Worm (Caenorhabditis elegans): ENCODE results near the gene C49C8.6.

C49C8.6 gene

DNA sequence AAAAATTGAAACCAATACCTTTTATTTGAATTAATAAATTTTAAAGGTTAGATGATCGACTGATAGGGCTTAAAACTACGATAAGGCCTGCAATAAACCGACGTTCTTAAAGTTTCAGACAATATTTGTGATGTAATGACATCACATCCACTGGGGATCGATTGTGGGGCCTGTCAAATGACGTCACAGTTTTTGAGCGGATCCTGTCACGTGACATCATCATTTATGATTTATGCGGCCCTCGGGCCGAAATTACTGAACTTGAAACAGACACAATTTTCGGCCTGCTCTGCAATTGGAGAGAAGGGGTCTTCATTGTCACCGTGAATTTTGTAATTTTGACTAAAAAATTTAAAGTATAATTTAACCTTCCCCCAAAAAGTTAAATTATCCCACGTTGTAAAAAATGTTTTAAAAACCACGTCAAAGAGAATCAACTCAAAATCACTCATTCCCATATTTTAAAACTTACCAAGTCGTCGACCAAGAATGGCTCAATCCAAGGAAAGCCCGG, 3.9 kb downstream of the C49C8.6 start, which contains the start of gene C49C8.1:
TSS of gene C49C8.1 (plus strand) at position 464 of the 514 bp plus-strand sequence.
- TF ChIP-seq sma-3 (GFP tag; optimal IDR thresholded peaks at IDR 0.05) = no peak
- no peak for TF ChIP-seq fos-1 (tag; optimal IDR thresholded peaks at IDR 0.05)
- no peak for TF ChIP-seq snpc-4 (tag; optimal IDR thresholded peaks at IDR 0.05)
- no peak for TF ChIP-seq skn-1 (tag; optimal IDR thresholded peaks at IDR 0.05)
- no peak for TF ChIP-seq aly-2 (tag; optimal IDR thresholded peaks at IDR 0.05)
- TF ChIP-seq crh-2 (tag; optimal IDR thresholded peaks at IDR 0.05) = no peak
- TF ChIP-seq unc-55 (GFP tag; optimal IDR thresholded peaks at IDR 0.05) = no peak

ce11 chrIV:8653592-8653991, 4.4 kb downstream of the C49C8.6 start, which contains the start of gene C49C8.5:
Gene C49C8.5 (minus strand): TSS chrIV:8653664.
- no peak for TF ChIP-seq ZK546.5 (tag; optimal IDR thresholded peaks at IDR 0.05)
- TF ChIP-seq ceh-16 (tag; optimal IDR thresholded peaks at IDR 0.05) = no peak
- no peak for TF ChIP-seq unc-62 (GFP tag; optimal IDR thresholded peaks at IDR 0.05)
- peak; percentile 42 for TF ChIP-seq fos-1 (tag; optimal IDR thresholded peaks at IDR 0.05)

ce11 chrIV:8651835-8652234, 6.2 kb downstream of the C49C8.6 start, which contains the start of gene C49C8.8:
Gene C49C8.8 (plus strand): TSS chrIV:8652135.
- no peak for TF ChIP-seq nhr-12 (tag; optimal IDR thresholded peaks at IDR 0.05)
- TF ChIP-seq dmd-4 (tag; optimal IDR thresholded peaks at IDR 0.05) = no peak
- no peak for TF ChIP-seq crh-2 (tag; optimal IDR thresholded peaks at IDR 0.05)
- no peak for TF ChIP-seq sem-4 (tag; optimal IDR thresholded peaks at IDR 0.05)
- no peak for TF ChIP-seq elt-1 (tag; optimal IDR thresholded peaks at IDR 0.05)
- TF ChIP-seq lin-39 (tag; optimal IDR thresholded peaks at IDR 0.05) = no peak
- TF ChIP-seq ama-1 (optimal IDR thresholded peaks at IDR 0.05) = no peak
- TF ChIP-seq R02D3.7 (tag; optimal IDR thresholded peaks at IDR 0.05) = no peak
- no peak for TF ChIP-seq ceh-16 (tag; optimal IDR thresholded peaks at IDR 0.05)
- TF ChIP-seq ZK546.5 (tag; optimal IDR thresholded peaks at IDR 0.05) = no peak
- TF ChIP-seq fos-1 (tag; optimal IDR thresholded peaks at IDR 0.05) = no peak
- TF ChIP-seq lin-13 (GFP tag; optimal IDR thresholded peaks at IDR 0.05) = no peak
- no peak for TF ChIP-seq unc-62 (GFP tag; optimal IDR thresholded peaks at IDR 0.05)
- TF ChIP-seq nhr-129 (tag; optimal IDR thresholded peaks at IDR 0.05) = no peak
- no peak for TF ChIP-seq nhr-6 (tag; optimal IDR thresholded peaks at IDR 0.05)
- TF ChIP-seq nhr-10 (tag; optimal IDR thresholded peaks at IDR 0.05) = no peak
- no peak for TF ChIP-seq snpc-4 (tag; optimal IDR thresholded peaks at IDR 0.05)
- no peak for TF ChIP-seq peb-1 (tag; optimal IDR thresholded peaks at IDR 0.05)
- no peak for TF ChIP-seq nhr-21 (tag; optimal IDR thresholded peaks at IDR 0.05)
- no peak for TF ChIP-seq sma-9 (GFP tag; optimal IDR thresholded peaks at IDR 0.05)
- no peak for TF ChIP-seq sma-9 (tag; optimal IDR thresholded peaks at IDR 0.05)

DNA sequence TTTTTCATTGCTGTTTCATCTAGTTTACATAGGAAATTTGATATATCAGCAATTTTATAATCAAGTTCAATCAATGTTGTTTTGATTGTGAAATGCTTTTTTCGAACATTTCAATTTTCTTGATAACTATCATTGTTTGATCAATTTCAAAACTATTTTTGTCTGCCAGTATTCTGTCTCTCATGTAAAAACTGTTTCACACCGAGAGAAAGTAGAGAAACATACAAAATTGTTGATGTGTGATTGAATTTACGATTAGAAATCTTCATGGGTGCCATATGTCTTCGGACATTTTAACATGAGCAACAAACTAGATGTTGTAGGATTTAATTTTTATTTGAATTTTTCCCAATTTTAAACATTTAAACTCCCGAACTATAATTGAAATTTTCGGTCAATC, 7.3 kb downstream of the C49C8.6 start, which contains the start of gene C49C8.2:
TSS of gene C49C8.2 (plus strand) at position 393 of the 400 bp plus-strand sequence.
- TF ChIP-seq skn-1 (tag; optimal IDR thresholded peaks at IDR 0.05) (peak; percentile 57), ztf-4 (tag; optimal IDR thresholded peaks at IDR 0.05) (no peak), blmp-1 (tag; optimal IDR thresholded peaks at IDR 0.05; ENCODE audit: insufficient read depth) (no peak), R02D3.7 (tag; optimal IDR thresholded peaks at IDR 0.05) (no peak), nhr-77 (tag; optimal IDR thresholded peaks at IDR 0.05) (no peak), ceh-16 (tag; optimal IDR thresholded peaks at IDR 0.05) (no peak), C34F6.9 (tag; optimal IDR thresholded peaks at IDR 0.05) (peak; percentile 20), fos-1 (tag; optimal IDR thresholded peaks at IDR 0.05) (peak; percentile 55), Y55F3AM.14 (GFP tag; optimal IDR thresholded peaks at IDR 0.05) (no peak), gmeb-1 (tag; optimal IDR thresholded peaks at IDR 0.05) (peak; percentile 17), F13H6.1 (tag; optimal IDR thresholded peaks at IDR 0.05) (no peak), aly-2 (tag; optimal IDR thresholded peaks at IDR 0.05) (no peak), sem-4 (tag; optimal IDR thresholded peaks at IDR 0.05) (no peak), sma-9 (GFP tag; optimal IDR thresholded peaks at IDR 0.05) (no peak), sma-9 (tag; optimal IDR thresholded peaks at IDR 0.05) (no peak), crh-2 (tag; optimal IDR thresholded peaks at IDR 0.05) (peak; percentile 20)

ce11 chrIV:8648502-8648901, 9.5 kb downstream of the C49C8.6 start, which contains the start of gene cyp-33E1:
Gene cyp-33E1 (minus strand): TSS chrIV:8648602.
- no peak for TF ChIP-seq egl-27 (tag; optimal IDR thresholded peaks at IDR 0.05)
- TF ChIP-seq ZK546.5 (tag; optimal IDR thresholded peaks at IDR 0.05) = no peak
- no peak for TF ChIP-seq ztf-11 (tag; optimal IDR thresholded peaks at IDR 0.05)
- TF ChIP-seq peb-1 (tag; optimal IDR thresholded peaks at IDR 0.05) = no peak
- TF ChIP-seq dmd-4 (tag; optimal IDR thresholded peaks at IDR 0.05) = no peak
- TF ChIP-seq nhr-11 (tag; optimal IDR thresholded peaks at IDR 0.05) = no peak
- TF ChIP-seq ceh-16 (tag; optimal IDR thresholded peaks at IDR 0.05) = no peak
- TF ChIP-seq Y55F3AM.14 (GFP tag; optimal IDR thresholded peaks at IDR 0.05) = no peak
- TF ChIP-seq unc-62 (GFP tag; optimal IDR thresholded peaks at IDR 0.05) = no peak
- TF ChIP-seq mab-5 (tag; optimal IDR thresholded peaks at IDR 0.05) = no peak
- TF ChIP-seq lin-13 (GFP tag; optimal IDR thresholded peaks at IDR 0.05) = no peak
- TF ChIP-seq C34F6.9 (tag; optimal IDR thresholded peaks at IDR 0.05) = no peak
- TF ChIP-seq lin-11 (tag; optimal IDR thresholded peaks at IDR 0.05) = no peak
- no peak for TF ChIP-seq elt-1 (tag; optimal IDR thresholded peaks at IDR 0.05)
- TF ChIP-seq nhr-10 (tag; optimal IDR thresholded peaks at IDR 0.05) = no peak
- TF ChIP-seq gmeb-1 (tag; optimal IDR thresholded peaks at IDR 0.05) = no peak
- no peak for TF ChIP-seq snpc-4 (tag; optimal IDR thresholded peaks at IDR 0.05)
- TF ChIP-seq nhr-25 (tag; optimal IDR thresholded peaks at IDR 0.05) = no peak
- no peak for TF ChIP-seq R02D3.7 (tag; optimal IDR thresholded peaks at IDR 0.05)
